Worm (Caenorhabditis elegans): ENCODE measurements around the gene F58E6.4.

ce11 chrV:9754459-9754858 lies 4.3 kb upstream of the F58E6.4 start, which contains the start of gene F58E6.5:
- TF ChIP-seq pax-3 (tag; optimal IDR thresholded peaks at IDR 0.05) = no peak
- no peak for TF ChIP-seq ztf-11 (tag; optimal IDR thresholded peaks at IDR 0.05)
- TF ChIP-seq lin-39 (tag; optimal IDR thresholded peaks at IDR 0.05) = no peak
- TF ChIP-seq nhr-28 (tag; optimal IDR thresholded peaks at IDR 0.05) = no peak
- TF ChIP-seq unc-62 (GFP tag; optimal IDR thresholded peaks at IDR 0.05) = no peak
- no peak for TF ChIP-seq ceh-90 (tag; optimal IDR thresholded peaks at IDR 0.05)
- no peak for TF ChIP-seq tlp-1 (tag; optimal IDR thresholded peaks at IDR 0.05)
- TF ChIP-seq efl-1 (optimal IDR thresholded peaks at IDR 0.05) = no peak
- no peak for TF ChIP-seq efl-1 (GFP tag; optimal IDR thresholded peaks at IDR 0.05 in 1 of 2)
- no peak for TF ChIP-seq blmp-1 (tag; optimal IDR thresholded peaks at IDR 0.05)
- TF ChIP-seq fos-1 (tag; optimal IDR thresholded peaks at IDR 0.05) = no peak
- TF ChIP-seq nhr-85 (tag) = no peak
- no peak for TF ChIP-seq unc-130 (tag; optimal IDR thresholded peaks at IDR 0.05)
- TF ChIP-seq pag-3 (tag; optimal IDR thresholded peaks at IDR 0.05; ENCODE audit: borderline replicate concordance, insufficient read depth) = no peak
- TF ChIP-seq tbx-2 (tag; optimal IDR thresholded peaks at IDR 0.05) = no peak

Data from whole organism, L1 larva.